Fruit fly (Drosophila melanogaster) whole organism, embryonic: ENCODE data around the gene drn.

Source experiments
- ATbp ChIP-seq: fragments of 200-800 bp; sonication (Bioruptor generic); optimal IDR thresholded peaks from 2 replicates; lab custom pipeline; 2017; ENCODE audit warnings: missing biosample characterization, mild to moderate bottlenecking, missing genetic modification characterization, missing genetic modification reagents
- Awh ChIP-seq: fragments of 200-800 bp; sonication (Bioruptor generic); IDR thresholded peaks from 2 replicates; pipeline ENCODE4, ENCODE4 v1.3.6; 2022; ENCODE audit warnings: missing biosample characterization, missing genetic modification characterization
- B-H2 ChIP-seq: fragments of 200-800 bp; sonication (Bioruptor generic); optimal IDR thresholded peaks from 2 replicates; lab custom pipeline; 2018; ENCODE audit warnings: missing biosample characterization, mild to moderate bottlenecking, missing genetic modification characterization
- Bteb2 ChIP-seq: fragments of 200-800 bp; sonication (Bioruptor generic); optimal IDR thresholded peaks from 2 replicates; lab custom pipeline; 2016; ENCODE audit warnings: missing biosample characterization, missing genetic modification characterization
- CG11085 ChIP-seq: fragments of 200-800 bp; sonication (Bioruptor generic); IDR thresholded peaks from 2 replicates; pipeline ENCODE4 v1.3.6; 2022; ENCODE audit warnings: missing biosample characterization, missing genetic modification characterization
- CG11456 ChIP-seq: fragments of 200-800 bp; sonication (Bioruptor generic); IDR thresholded peaks from 3 replicates; pipeline ENCODE4 v1.3.6; 2022; ENCODE audit warnings: missing biosample characterization, missing genetic modification characterization
- CG14441 ChIP-seq: fragments of 200-800 bp; sonication (Bioruptor generic); IDR thresholded peaks from 2 replicates; pipeline ENCODE4 v1.3.6; 2022; ENCODE audit warnings: missing biosample characterization, missing genetic modification characterization
- CG16815 ChIP-seq: fragments of 200-800 bp; sonication (Bioruptor generic); optimal IDR thresholded peaks from 3 replicates; lab custom pipeline; 2017; ENCODE audit warnings: missing biosample characterization, mild to moderate bottlenecking, missing genetic modification characterization
- CG17361 ChIP-seq: fragments of 200-800 bp; sonication (Bioruptor generic); IDR thresholded peaks from 3 replicates; pipeline ENCODE4 v1.3.6; 2022; ENCODE audit warnings: missing biosample characterization, missing genetic modification characterization
- CG17912 ChIP-seq: fragments of 200-800 bp; sonication (Bioruptor generic); optimal IDR thresholded peaks from 2 replicates; lab custom pipeline; 2018; ENCODE audit warnings: missing biosample characterization, mild to moderate bottlenecking, missing genetic modification characterization
- CG18262 ChIP-seq: fragments of 200-800 bp; optimal IDR thresholded peaks from 3 replicates; lab custom pipeline; 2019; ENCODE audit warnings: missing biosample characterization, mild to moderate bottlenecking, missing genetic modification characterization, moderate library complexity
- CG30020 ChIP-seq: fragments of 200-800 bp; optimal IDR thresholded peaks from 2 replicates; lab custom pipeline; 2019; ENCODE audit warnings: missing biosample characterization, mild to moderate bottlenecking, missing genetic modification characterization, moderate library complexity
- CG31441 ChIP-seq: fragments of 200-800 bp; sonication (Bioruptor generic); IDR thresholded peaks from 2 replicates; pipeline ENCODE4 v1.3.6; 2022; ENCODE audit warnings: missing biosample characterization, missing genetic modification characterization
- CG43689 ChIP-seq: fragments of 200-800 bp; sonication (Bioruptor generic); IDR thresholded peaks from 2 replicates; pipeline ENCODE4 v1.3.6; 2022; ENCODE audit warnings: missing biosample characterization, missing genetic modification characterization
- CG4854 ChIP-seq: fragments of 200-800 bp; sonication (Bioruptor generic); optimal IDR thresholded peaks from 2 replicates; lab custom pipeline; 2016; ENCODE audit warnings: missing biosample characterization, missing genetic modification characterization, inconsistent platforms
- CG6175 ChIP-seq: fragments of 200-800 bp; sonication (Bioruptor generic); IDR thresholded peaks from 3 replicates; pipeline ENCODE4 v1.3.6; 2022; ENCODE audit warnings: missing biosample characterization, missing genetic modification characterization
- CG8290 ChIP-seq, 3 experiments: fragments of 200-800 bp; sonication (Bioruptor generic); optimal IDR thresholded peaks; 2 replicates each; lab custom pipeline; 2016 to 2019; ENCODE audit warnings: missing biosample characterization in 3 of 3, missing genetic modification characterization in 3 of 3, mild to moderate bottlenecking in 2 of 3, moderate library complexity in 1 of 3
- D19B ChIP-seq: fragments of 200-800 bp; sonication (Bioruptor generic); optimal IDR thresholded peaks from 2 replicates; lab custom pipeline; 2017; ENCODE audit warnings: missing biosample characterization, mild to moderate bottlenecking, missing genetic modification characterization
- Fer1 ChIP-seq: fragments of 200-800 bp; sonication (Bioruptor generic); optimal IDR thresholded peaks from 2 replicates; lab custom pipeline; 2017; ENCODE audit warnings: missing biosample characterization, mild to moderate bottlenecking, missing genetic modification characterization
- HLH3B ChIP-seq: fragments of 200-800 bp; sonication (Bioruptor generic); IDR thresholded peaks from 2 replicates; pipeline ENCODE4 v1.3.6; 2022; ENCODE audit warnings: missing biosample characterization, missing genetic modification characterization
- Hsf ChIP-seq: fragments of 200-800 bp; sonication (Bioruptor generic); optimal IDR thresholded peaks from 3 replicates; lab custom pipeline; 2016; ENCODE audit warnings: missing biosample characterization, missing genetic modification characterization
- Kr ChIP-seq: fragments of 200-800 bp; sonication (Bioruptor generic); optimal IDR thresholded peaks from 2 replicates; lab custom pipeline; 2017; ENCODE audit warnings: missing biosample characterization, mild to moderate bottlenecking, missing genetic modification characterization
- NC2α ChIP-seq: fragments of 200-800 bp; sonication (Bioruptor generic); optimal IDR thresholded peaks from 2 replicates; lab custom pipeline; 2016; ENCODE audit warnings: missing biosample characterization, missing genetic modification characterization
- Nf-YA ChIP-seq: fragments of 200-800 bp; sonication (Bioruptor generic); IDR thresholded peaks from 2 replicates; pipeline ENCODE4 v1.3.6; 2022; ENCODE audit warnings: missing biosample characterization, missing genetic modification characterization
- Nf-YB ChIP-seq: fragments of 200-800 bp; sonication (Bioruptor generic); optimal IDR thresholded peaks from 3 replicates; lab custom pipeline; 2019; ENCODE audit warnings: missing biosample characterization, mild to moderate bottlenecking, missing genetic modification characterization, moderate library complexity
- Pdp1 ChIP-seq, 2 experiments: fragments of 200-800 bp; sonication (Bioruptor generic); optimal IDR thresholded peaks; 3 replicates each; lab custom pipeline; 2016; ENCODE audit warnings: missing biosample characterization in 2 of 2, missing genetic modification characterization in 2 of 2, mild to moderate bottlenecking in 1 of 2, moderate library complexity in 1 of 2
- Sox102F ChIP-seq: fragments of 200-800 bp; sonication (Bioruptor generic); optimal IDR thresholded peaks from 2 replicates; lab custom pipeline; 2018; ENCODE audit warnings: missing biosample characterization, mild to moderate bottlenecking, missing genetic modification characterization, moderate library complexity
- abd-A ChIP-seq: fragments of 200-800 bp; sonication (Bioruptor generic); optimal IDR thresholded peaks from 3 replicates; lab custom pipeline; 2019; ENCODE audit warnings: missing biosample characterization, mild to moderate bottlenecking, missing genetic modification characterization, moderate library complexity
- al ChIP-seq: fragments of 200-800 bp; sonication (Bioruptor generic); IDR thresholded peaks from 2 replicates; pipeline ENCODE4 v1.3.6; 2022; ENCODE audit warnings: missing biosample characterization, missing genetic modification characterization
- cato ChIP-seq: fragments of 200-800 bp; sonication (Bioruptor generic); optimal IDR thresholded peaks from 2 replicates; lab custom pipeline; 2016; ENCODE audit warnings: missing biosample characterization, missing genetic modification characterization, borderline replicate concordance
- chif ChIP-seq, 2 experiments: fragments of 200-800 bp; sonication (Bioruptor generic); optimal IDR thresholded peaks; 3 replicates each; lab custom pipeline; 2016; ENCODE audit warnings: missing biosample characterization in 2 of 2, missing genetic modification characterization in 2 of 2
- crc ChIP-seq: fragments of 200-800 bp; sonication (Bioruptor generic); optimal IDR thresholded peaks from 2 replicates; lab custom pipeline; 2016; ENCODE audit warnings: missing biosample characterization, missing genetic modification characterization
- cwo ChIP-seq: fragments of 200-800 bp; sonication (Bioruptor generic); optimal IDR thresholded peaks from 3 replicates; lab custom pipeline; 2017; ENCODE audit warnings: missing biosample characterization, missing genetic modification characterization, mild to moderate bottlenecking, moderate library complexity, missing genetic modification reagents
- dati ChIP-seq: fragments of 200-800 bp; sonication (Bioruptor generic); IDR thresholded peaks from 2 replicates; pipeline ENCODE4 v1.3.6; 2022; ENCODE audit warnings: missing biosample characterization, missing genetic modification characterization
- fd102C ChIP-seq: fragments of 200-800 bp; sonication (Bioruptor generic); optimal IDR thresholded peaks from 2 replicates; lab custom pipeline; 2018; ENCODE audit warnings: missing biosample characterization, mild to moderate bottlenecking, missing genetic modification characterization, moderate library complexity
- fd96Cb ChIP-seq: fragments of 200-800 bp; sonication (Bioruptor generic); optimal IDR thresholded peaks from 2 replicates; lab custom pipeline; 2018; ENCODE audit warnings: missing biosample characterization, mild to moderate bottlenecking, missing genetic modification characterization, moderate library complexity
- fru ChIP-seq: fragments of >200 bp; optimal IDR thresholded peaks from 2 replicates; lab custom pipeline; 2017
- gcm ChIP-seq: fragments of 200-800 bp; sonication (Bioruptor generic); optimal IDR thresholded peaks from 2 replicates; lab custom pipeline; 2019; ENCODE audit warnings: missing biosample characterization, mild to moderate bottlenecking, missing genetic modification characterization, moderate library complexity
- gsb ChIP-seq: fragments of 200-800 bp; sonication (Bioruptor generic); IDR thresholded peaks from 2 replicates; pipeline ENCODE4 v1.3.6; 2022; ENCODE audit warnings: missing biosample characterization, missing genetic modification characterization
- hkb ChIP-seq, 2 experiments: fragments of 200-800 bp in 1 of 2; fragments of >200 bp in 1 of 2; sonication (Bioruptor generic) in 1 of 2; IDR thresholded peaks in 1 of 2; optimal IDR thresholded peaks in 1 of 2; 2 replicates each; pipeline versions ENCODE4 v1.3.6 to Lab custom; 2017 to 2022; ENCODE audit warnings: missing biosample characterization in 1 of 2, missing genetic modification characterization in 1 of 2
- insv ChIP-seq, 2 experiments: fragments of 200-800 bp; sonication (Bioruptor generic); optimal IDR thresholded peaks; 3 replicates each; lab custom pipeline; 2016 to 2018; ENCODE audit warnings: missing biosample characterization in 2 of 2, missing genetic modification characterization in 2 of 2
- kay ChIP-seq: fragments of 200-800 bp; sonication (Bioruptor generic); optimal IDR thresholded peaks from 2 replicates; lab custom pipeline; 2016; ENCODE audit warnings: missing biosample characterization, missing genetic modification characterization
- oc ChIP-seq: fragments of 200-800 bp; sonication (Bioruptor generic); optimal IDR thresholded peaks from 2 replicates; lab custom pipeline; 2018; ENCODE audit warnings: missing biosample characterization, mild to moderate bottlenecking, missing genetic modification characterization, moderate library complexity
- otp ChIP-seq: fragments of 200-800 bp; sonication (Bioruptor generic); IDR thresholded peaks from 3 replicates; pipeline ENCODE4, ENCODE4 v1.3.6; 2022; ENCODE audit warnings: missing biosample characterization, missing genetic modification characterization
- peb ChIP-seq: fragments of 200-800 bp; sonication (Bioruptor generic); IDR thresholded peaks from 2 replicates; pipeline ENCODE4 v1.3.6; 2022; ENCODE audit warnings: missing biosample characterization, missing genetic modification characterization
- run ChIP-seq: fragments of 200-800 bp; sonication (Bioruptor generic); optimal IDR thresholded peaks from 3 replicates; lab custom pipeline; 2018; ENCODE audit warnings: missing biosample characterization, mild to moderate bottlenecking, missing genetic modification characterization
- stc ChIP-seq: fragments of 200-800 bp; sonication (Bioruptor generic); IDR thresholded peaks from 2 replicates; pipeline ENCODE4 v1.3.6; 2022; ENCODE audit warnings: missing biosample characterization, missing genetic modification characterization
- stwl ChIP-seq: fragments of 200-800 bp; sonication (Bioruptor generic); optimal IDR thresholded peaks from 3 replicates; lab custom pipeline; 2018; ENCODE audit warnings: missing biosample characterization, mild to moderate bottlenecking, missing genetic modification characterization, moderate library complexity
- tin ChIP-seq: fragments of 200-800 bp; sonication (Bioruptor generic); optimal IDR thresholded peaks from 3 replicates; lab custom pipeline; 2016; ENCODE audit warnings: missing biosample characterization, missing genetic modification characterization
- vvl ChIP-seq: fragments of 200-800 bp; sonication (Bioruptor generic); IDR thresholded peaks from 2 replicates; pipeline ENCODE4 v1.3.6; 2022; ENCODE audit warnings: missing biosample characterization, missing genetic modification characterization
- zfh1 ChIP-seq: fragments of 200-800 bp; sonication (Bioruptor generic); IDR thresholded peaks from 3 replicates; pipeline ENCODE4 v1.3.6; 2022; ENCODE audit warnings: missing biosample characterization, missing genetic modification characterization

Gene drn

dm6 chr3R:9370413-9370812 lies 30.4 kb downstream of the drn start (continued):
- TF ChIP-seq CG43689 (GFP tag; lab: Robert Waterston, UW) = peak; percentile 48; the same call in 1 of the 2 replicates
- TF ChIP-seq CG6175 (GFP tag; lab: Robert Waterston, UW) = no peak
- peak; percentile 2 for TF ChIP-seq ATbp (GFP tag; lab: Kevin White, UChicago)
- TF ChIP-seq cwo (GFP tag; lab: Kevin White, UChicago) = peak; percentile 52
- peak; percentile 68 for TF ChIP-seq CG14441
- TF ChIP-seq CG16815 (GFP tag; lab: Kevin White, UChicago) = no peak
- TF ChIP-seq D19B = peak; percentile 34
- peak; percentile 42; the same call in 1 of the 3 replicates for TF ChIP-seq CG17361
- TF ChIP-seq gsb = no peak
- no peak for TF ChIP-seq B-H2 (GFP tag; lab: Kevin White, UChicago)
- no peak for TF ChIP-seq cato (GFP tag; lab: Kevin White, UChicago)
- no peak for TF ChIP-seq CG30020
- TF ChIP-seq stwl (tag; lab: Kevin White, UChicago) = no peak
- TF ChIP-seq Hsf = peak; percentile 34
- TF ChIP-seq fd102C (GFP tag; lab: Kevin White, UChicago) = no peak
- peak; percentile 17 for TF ChIP-seq crc (GFP tag; lab: Kevin White, UChicago)
- peak; percentile 45 for TF ChIP-seq HLH3B
- no peak for TF ChIP-seq dati (GFP tag; lab: Robert Waterston, UW)
- TF ChIP-seq insv (GFP tag; optimal IDR thresholded peaks at IDR 0.05; lab: Kevin White, UChicago) = no peak
- TF ChIP-seq Nf-YB = peak; percentile 24
- peak; percentile 3 for TF ChIP-seq tin (GFP tag; lab: Kevin White, UChicago)
- no peak for TF ChIP-seq NC2α (GFP tag; lab: Kevin White, UChicago)
- TF ChIP-seq Fer1 (GFP tag; lab: Kevin White, UChicago) = peak; percentile 72
- TF ChIP-seq stc (GFP tag; lab: Robert Waterston, UW) = peak; percentile 73
- no peak for TF ChIP-seq fru (lab: Kevin White, UChicago)
- TF ChIP-seq chif (GFP tag; optimal IDR thresholded peaks at IDR 0.05; lab: Kevin White, UChicago) = peak in 1 of 2 experiments; percentile 26

DNA sequence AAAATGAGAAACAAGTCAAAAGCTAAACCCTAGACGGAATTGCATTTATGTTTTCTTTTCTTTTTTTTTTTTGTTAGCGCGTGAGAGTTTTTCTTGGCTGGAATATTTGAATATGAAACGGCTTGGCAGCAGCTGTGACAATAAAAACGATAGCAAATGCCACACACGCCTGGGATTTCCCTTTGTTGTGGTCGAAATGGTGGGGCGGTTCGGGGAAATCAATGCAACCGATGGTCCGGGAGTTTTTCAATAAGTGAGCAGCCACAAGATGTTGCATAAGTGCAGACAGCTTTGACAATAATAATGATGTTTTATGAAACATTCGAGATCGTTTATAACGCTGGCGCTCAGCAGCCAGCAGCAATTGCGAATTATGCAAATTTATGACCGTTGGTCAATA lies 36.8 kb downstream of the drn start:
- TF ChIP-seq CG4854 (GFP tag; lab: Kevin White, UChicago) (no peak), zfh1 (no peak), fd102C (GFP tag; lab: Kevin White, UChicago) (no peak), CG11085 (GFP tag; lab: Robert Waterston, UW) (no peak), CG11456 (GFP tag; lab: Robert Waterston, UW) (no peak), Pdp1 (GFP tag; optimal IDR thresholded peaks at IDR 0.05; lab: Kevin White, UChicago) (peak in 1 of 2 experiments; percentile 56), vvl (GFP tag; lab: Robert Waterston, UW) (peak; percentile 61; the same call in 1 of the 2 replicates), Sox102F (GFP tag; lab: Kevin White, UChicago) (no peak), fd96Cb (no peak), gcm (GFP tag; lab: Kevin White, UChicago) (no peak), otp (no peak), kay (no peak), CG17912 (GFP tag; lab: Kevin White, UChicago) (no peak), Bteb2 (GFP tag; lab: Kevin White, UChicago) (no peak), run (tag; lab: Kevin White, UChicago) (peak; percentile 66), abd-A (tag; lab: Kevin White, UChicago) (no peak), CG8290 (GFP tag; optimal IDR thresholded peaks at IDR 0.05; lab: Kevin White, UChicago) (no peak), CG8290 (tag; optimal IDR thresholded peaks at IDR 0.05; lab: Kevin White, UChicago) (no peak), CG31441 (GFP tag; lab: Robert Waterston, UW) (no peak), hkb (optimal IDR thresholded peaks at IDR 0.05; lab: Kevin White, UChicago) (peak; percentile 11), hkb (GFP tag; IDR thresholded peaks at IDR 0.05; lab: Robert Waterston, UW) (no peak), Nf-YA (no peak), peb (GFP tag; lab: Robert Waterston, UW) (no peak), Awh (GFP tag; lab: Robert Waterston, UW) (no peak), oc (tag; lab: Kevin White, UChicago) (peak; percentile 46), Kr (GFP tag; lab: Kevin White, UChicago) (no peak), al (GFP tag; lab: Robert Waterston, UW) (no peak), CG18262 (tag; lab: Kevin White, UChicago) (no peak)
- TF ChIP-seq, all 482 proteins: peak for 5
